Fruit fly (Drosophila melanogaster) whole organism: ENCODE data around the gene CG31897.

ENCODE experiments used
- CG8478 ChIP-seq: fragments of >200 bp; optimal IDR thresholded peaks from 2 replicates; lab custom pipeline; 2018; ENCODE audit warnings: inconsistent platforms
- Dll ChIP-seq: fragments of >200 bp; optimal IDR thresholded peaks from 2 replicates; lab custom pipeline; 2017
- EcR ChIP-seq, 2 experiments: fragments of >200 bp; optimal IDR thresholded peaks; 2 replicates each; lab custom pipeline; 2017; ENCODE audit warnings: missing biosample characterization in 2 of 2, missing genetic modification characterization in 2 of 2, missing genetic modification reagents in 2 of 2
- pan ChIP-seq: fragments of >200 bp; optimal IDR thresholded peaks from 2 replicates; lab custom pipeline; 2017
- psq ChIP-seq: fragments of >200 bp; optimal IDR thresholded peaks from 2 replicates; lab custom pipeline; 2017
- usp ChIP-seq: fragments of >200 bp; optimal IDR thresholded peaks from 2 replicates; lab custom pipeline; 2017; ENCODE audit warnings: missing biosample characterization, missing genetic modification characterization, mixed read lengths

The CG31897 gene

dm6 chr2L:8424662-8425208 lies 17.5 kb upstream of the CG31897 start:
- TF ChIP-seq pan (lab: Kevin White, UChicago) (no peak), Dll (lab: Kevin White, UChicago) (no peak), EcR (GFP tag; optimal IDR thresholded peaks at IDR 0.05; lab: Kevin White, UChicago) (no peak), psq (no peak), CG8478 (lab: Kevin White, UChicago) (no peak), usp (GFP tag; lab: Kevin White, UChicago) (no peak)

- TF ChIP-seq psq (no peak), EcR (GFP tag; optimal IDR thresholded peaks at IDR 0.05; lab: Kevin White, UChicago) (peak in 1 of 2 experiments; percentile 20)
Measured at dm6 chr2L:8425212-8425611, 17.0 kb upstream of the CG31897 start.

dm6 chr2L:8425962-8426759 lies 16.1 kb upstream of the CG31897 start:
- TF ChIP-seq psq = no peak
- no peak for TF ChIP-seq EcR (GFP tag; optimal IDR thresholded peaks at IDR 0.05; lab: Kevin White, UChicago)
- no peak for TF ChIP-seq CG8478 (lab: Kevin White, UChicago)
- TF ChIP-seq usp (GFP tag; lab: Kevin White, UChicago) = no peak
- TF ChIP-seq Dll (lab: Kevin White, UChicago) = no peak
- no peak for TF ChIP-seq pan (lab: Kevin White, UChicago)

dm6 chr2L:8426801-8427200 lies 15.4 kb upstream of the CG31897 start:
- TF ChIP-seq pan (lab: Kevin White, UChicago) (no peak), EcR (GFP tag; optimal IDR thresholded peaks at IDR 0.05; lab: Kevin White, UChicago) (no peak), usp (GFP tag; lab: Kevin White, UChicago) (no peak), Dll (lab: Kevin White, UChicago) (no peak), psq (no peak), CG8478 (lab: Kevin White, UChicago) (no peak)

dm6 chr2L:8432130-8432529 lies 10.1 kb upstream of the CG31897 start:
- TF ChIP-seq psq (no peak), EcR (GFP tag; optimal IDR thresholded peaks at IDR 0.05; lab: Kevin White, UChicago) (no peak), CG8478 (lab: Kevin White, UChicago) (no peak), Dll (lab: Kevin White, UChicago) (no peak), usp (GFP tag; lab: Kevin White, UChicago) (no peak), pan (lab: Kevin White, UChicago) (no peak)

- TF ChIP-seq psq (no peak), usp (GFP tag; lab: Kevin White, UChicago) (no peak), CG8478 (lab: Kevin White, UChicago) (no peak), Dll (lab: Kevin White, UChicago) (no peak), EcR (GFP tag; optimal IDR thresholded peaks at IDR 0.05; lab: Kevin White, UChicago) (no peak), pan (lab: Kevin White, UChicago) (no peak)
Measured at dm6 chr2L:8433512-8433911, 8.7 kb upstream of the CG31897 start, which contains the start of gene grk. grk (minus strand) TSS chr2L:8433598.

- TF ChIP-seq EcR (GFP tag; optimal IDR thresholded peaks at IDR 0.05; lab: Kevin White, UChicago) (no peak), Dll (lab: Kevin White, UChicago) (no peak), usp (GFP tag; lab: Kevin White, UChicago) (no peak), CG8478 (lab: Kevin White, UChicago) (no peak), psq (no peak), pan (lab: Kevin White, UChicago) (no peak)
Measured at dm6 chr2L:8437176-8437575, 5.1 kb upstream of the CG31897 start, which contains the start of the genes D12 and Chrac-14. D12 (minus strand) TSS chr2L:8437365. Chrac-14 (plus strand) TSS chr2L:8437405.

dm6 chr2L:8438052-8438451 lies 4.2 kb upstream of the CG31897 start, which contains the start of gene mus201:
mus201 (plus strand) TSS chr2L:8438169.
- TF ChIP-seq CG8478 (lab: Kevin White, UChicago) (no peak), psq (no peak), EcR (GFP tag; optimal IDR thresholded peaks at IDR 0.05; lab: Kevin White, UChicago) (no peak), pan (lab: Kevin White, UChicago) (no peak), usp (GFP tag; lab: Kevin White, UChicago) (no peak), Dll (lab: Kevin White, UChicago) (no peak)

- TF ChIP-seq usp (GFP tag; lab: Kevin White, UChicago) (no peak), EcR (GFP tag; optimal IDR thresholded peaks at IDR 0.05; lab: Kevin White, UChicago) (no peak), pan (lab: Kevin White, UChicago) (no peak), CG8478 (lab: Kevin White, UChicago) (no peak), psq (no peak), Dll (lab: Kevin White, UChicago) (no peak)
Measured at dm6 chr2L:8449358-8449757, 7.1 kb downstream of the CG31897 start, which contains the start of gene Aasdh. Aasdh (minus strand) TSS chr2L:8449576.

dm6 chr2L:8451497-8451896 lies 9.2 kb downstream of the CG31897 start:
- no peak for TF ChIP-seq usp (GFP tag; lab: Kevin White, UChicago)
- TF ChIP-seq EcR (GFP tag; optimal IDR thresholded peaks at IDR 0.05; lab: Kevin White, UChicago) = no peak
- no peak for TF ChIP-seq pan (lab: Kevin White, UChicago)
- no peak for TF ChIP-seq psq
- TF ChIP-seq Dll (lab: Kevin White, UChicago) = no peak
- TF ChIP-seq CG8478 (lab: Kevin White, UChicago) = no peak

- TF ChIP-seq CG8478 (lab: Kevin White, UChicago) (no peak), usp (GFP tag; lab: Kevin White, UChicago) (no peak), EcR (GFP tag; optimal IDR thresholded peaks at IDR 0.05; lab: Kevin White, UChicago) (no peak), pan (lab: Kevin White, UChicago) (no peak), psq (no peak), Dll (lab: Kevin White, UChicago) (no peak)
Measured at dm6 chr2L:8461782-8462453, 19.7 kb downstream of the CG31897 start.
